Fruit fly (Drosophila melanogaster) whole organism, embryonic: ENCODE results near the gene Ugt316A1.

ENCODE experiments used
- Bdp1 ChIP-seq: fragments of 200-800 bp; sonication (Bioruptor generic); optimal IDR thresholded peaks from 3 replicates; lab custom pipeline; 2016; ENCODE audit warnings: missing biosample characterization, missing genetic modification characterization
- CG10321 ChIP-seq: fragments of 200-800 bp; sonication (Bioruptor generic); IDR thresholded peaks from 2 replicates; pipeline ENCODE4 v1.3.6; 2022; ENCODE audit warnings: missing biosample characterization, missing genetic modification characterization
- CG10366 ChIP-seq: fragments of 200-800 bp; sonication (Bioruptor generic); IDR thresholded peaks from 2 replicates; pipeline ENCODE4 v1.3.6; 2022; ENCODE audit warnings: missing biosample characterization, missing genetic modification characterization
- CG10959 ChIP-seq: fragments of 200-800 bp; sonication (Bioruptor generic); IDR thresholded peaks from 2 replicates; pipeline ENCODE4 v1.3.6; 2022; ENCODE audit warnings: missing biosample characterization, missing genetic modification characterization
- CG11504 ChIP-seq: fragments of 200-800 bp; sonication (Bioruptor generic); optimal IDR thresholded peaks from 3 replicates; lab custom pipeline; 2019; ENCODE audit warnings: missing biosample characterization, mild to moderate bottlenecking, missing genetic modification characterization, moderate library complexity
- CG13296 ChIP-seq: fragments of 200-800 bp; sonication (Bioruptor generic); optimal IDR thresholded peaks from 3 replicates; lab custom pipeline; 2018; ENCODE audit warnings: missing biosample characterization, mild to moderate bottlenecking, missing genetic modification characterization
- CG14014 ChIP-seq: fragments of 200-800 bp; sonication (Bioruptor generic); IDR thresholded peaks from 2 replicates; pipeline ENCODE4 v1.3.6; 2022; ENCODE audit warnings: missing biosample characterization, missing genetic modification characterization
- CG14050 ChIP-seq: fragments of 200-800 bp; sonication (Bioruptor generic); IDR thresholded peaks from 3 replicates; pipeline ENCODE4 v1.3.6; 2022; ENCODE audit warnings: missing biosample characterization, missing genetic modification characterization
- CG14965 ChIP-seq: fragments of 200-800 bp; sonication (Bioruptor generic); optimal IDR thresholded peaks from 2 replicates; lab custom pipeline; 2016; ENCODE audit warnings: missing biosample characterization, missing genetic modification characterization, borderline replicate concordance
- CG15696 ChIP-seq: fragments of 200-800 bp; sonication (Bioruptor generic); optimal IDR thresholded peaks from 2 replicates; lab custom pipeline; 2019; ENCODE audit warnings: missing biosample characterization, mild to moderate bottlenecking, missing genetic modification characterization, moderate library complexity
- CG16863 ChIP-seq: fragments of 200-800 bp; sonication (Bioruptor generic); optimal IDR thresholded peaks from 3 replicates; lab custom pipeline; 2016; ENCODE audit warnings: missing biosample characterization, missing genetic modification characterization
- CG17612 ChIP-seq: fragments of 200-800 bp; sonication (Bioruptor generic); IDR thresholded peaks from 2 replicates; pipeline ENCODE4 v1.3.6; 2022; ENCODE audit warnings: missing biosample characterization, missing genetic modification characterization
- CG18619 ChIP-seq: fragments of 200-800 bp; sonication (Bioruptor generic); optimal IDR thresholded peaks from 3 replicates; lab custom pipeline; 2017; ENCODE audit warnings: missing biosample characterization, mild to moderate bottlenecking, missing genetic modification characterization
- CG18764 ChIP-seq: fragments of 200-800 bp; sonication (Bioruptor generic); optimal IDR thresholded peaks from 3 replicates; lab custom pipeline; 2016; ENCODE audit warnings: missing biosample characterization, missing genetic modification characterization
- CG2889 ChIP-seq: fragments of 200-800 bp; sonication (Bioruptor generic); IDR thresholded peaks from 3 replicates; pipeline ENCODE4 v1.3.6; 2022; ENCODE audit warnings: missing biosample characterization, missing genetic modification characterization
- CG31388 ChIP-seq: fragments of 200-800 bp; sonication (Bioruptor generic); optimal IDR thresholded peaks from 2 replicates; lab custom pipeline; 2016; ENCODE audit warnings: missing biosample characterization, missing genetic modification characterization
- CG34224 ChIP-seq: fragments of 200-800 bp; sonication (Bioruptor generic); IDR thresholded peaks from 3 replicates; pipeline ENCODE4 v1.3.6; 2022; ENCODE audit warnings: missing biosample characterization, missing genetic modification characterization; ENCODE audit not compliant: partially characterized antibody
- CG34376 ChIP-seq: fragments of 200-800 bp; sonication (Bioruptor generic); optimal IDR thresholded peaks from 2 replicates; lab custom pipeline; 2018; ENCODE audit warnings: missing biosample characterization, mild to moderate bottlenecking, missing genetic modification characterization
- CG3847 ChIP-seq: fragments of 200-800 bp; sonication (Bioruptor generic); IDR thresholded peaks from 2 replicates; pipeline ENCODE4 v1.3.6; 2022; ENCODE audit warnings: missing biosample characterization, missing genetic modification characterization
- CG3995 ChIP-seq: fragments of 200-800 bp; sonication (Bioruptor generic); optimal IDR thresholded peaks from 3 replicates; lab custom pipeline; 2016; ENCODE audit warnings: missing biosample characterization, missing genetic modification characterization
- CG4404 ChIP-seq: fragments of 200-800 bp; sonication (Bioruptor generic); IDR thresholded peaks from 2 replicates; pipeline ENCODE4 v1.3.6; 2022; ENCODE audit warnings: missing biosample characterization, missing genetic modification characterization
- CG4617 ChIP-seq: fragments of 200-800 bp; sonication (Bioruptor generic); optimal IDR thresholded peaks from 3 replicates; lab custom pipeline; 2016; ENCODE audit warnings: missing biosample characterization, missing genetic modification characterization, borderline replicate concordance
- CG6683 ChIP-seq: fragments of 200-800 bp; sonication (Bioruptor generic); optimal IDR thresholded peaks from 2 replicates; lab custom pipeline; 2017; ENCODE audit warnings: missing biosample characterization, mild to moderate bottlenecking, missing genetic modification characterization, missing genetic modification reagents
- CG9876 ChIP-seq: fragments of 200-800 bp; sonication (Bioruptor generic); optimal IDR thresholded peaks from 2 replicates; lab custom pipeline; 2016; ENCODE audit warnings: missing biosample characterization, missing genetic modification characterization
- CTCF ChIP-seq: fragments of 200-800 bp; sonication (Bioruptor generic); optimal IDR thresholded peaks from 2 replicates; lab custom pipeline; 2017; ENCODE audit warnings: missing biosample characterization, mild to moderate bottlenecking, missing genetic modification characterization, moderate library complexity
- Doc2 ChIP-seq: fragments of 200-800 bp; sonication (Bioruptor generic); IDR thresholded peaks from 2 replicates; pipeline ENCODE4 v1.3.6; 2022; ENCODE audit warnings: missing biosample characterization, missing genetic modification characterization
- Dp ChIP-seq: fragments of 200-800 bp; sonication (Bioruptor generic); optimal IDR thresholded peaks from 2 replicates; lab custom pipeline; 2018; ENCODE audit warnings: missing biosample characterization, mild to moderate bottlenecking, missing genetic modification characterization, moderate library complexity
- Ets65A ChIP-seq: fragments of 200-800 bp; sonication (Bioruptor generic); peaks from one replicate; lab custom pipeline; 2016; ENCODE audit warnings: missing biosample characterization, missing genetic modification characterization
- HHEX ChIP-seq: fragments of 200-800 bp; sonication (Bioruptor generic); optimal IDR thresholded peaks from 3 replicates; lab custom pipeline; 2017; ENCODE audit warnings: missing biosample characterization, mild to moderate bottlenecking, missing genetic modification characterization, missing genetic modification reagents
- Hmr ChIP-seq: fragments of 200-800 bp; sonication (Bioruptor generic); optimal IDR thresholded peaks from 3 replicates; lab custom pipeline; 2017; ENCODE audit warnings: mild to moderate bottlenecking, missing biosample characterization, missing genetic modification reagents, missing genetic modification characterization
- Hmx ChIP-seq: fragments of 200-800 bp; sonication (Bioruptor generic); optimal IDR thresholded peaks from 2 replicates; lab custom pipeline; 2016; ENCODE audit warnings: missing biosample characterization, missing genetic modification characterization
- Hr3 ChIP-seq: fragments of 200-800 bp; sonication (Bioruptor generic); optimal IDR thresholded peaks from 3 replicates; lab custom pipeline; 2016; ENCODE audit warnings: missing biosample characterization, missing genetic modification characterization
- Hr51 ChIP-seq, 2 experiments: fragments of 200-800 bp; sonication (Bioruptor generic); optimal IDR thresholded peaks; 2 replicates in 1 of 2; 3 replicates in 1 of 2; lab custom pipeline; 2016 to 2018; ENCODE audit warnings: missing biosample characterization in 2 of 2, missing genetic modification characterization in 2 of 2, mild to moderate bottlenecking in 1 of 2, moderate library complexity in 1 of 2
- Mes4 ChIP-seq: fragments of 200-800 bp; sonication (Bioruptor generic); optimal IDR thresholded peaks from 2 replicates; lab custom pipeline; 2016; ENCODE audit warnings: missing biosample characterization, missing genetic modification characterization
- NfI ChIP-seq: fragments of 200-800 bp; sonication (Bioruptor generic); optimal IDR thresholded peaks from 3 replicates; lab custom pipeline; 2018; ENCODE audit warnings: missing biosample characterization, mild to moderate bottlenecking, missing genetic modification characterization, moderate library complexity
- Oli ChIP-seq: fragments of 200-800 bp; sonication (Bioruptor generic); optimal IDR thresholded peaks from 2 replicates; lab custom pipeline; 2018; ENCODE audit warnings: missing biosample characterization, mild to moderate bottlenecking, missing genetic modification characterization, moderate library complexity
- az2 ChIP-seq: fragments of 200-800 bp; sonication (Bioruptor generic); optimal IDR thresholded peaks from 3 replicates; lab custom pipeline; 2016; ENCODE audit warnings: missing biosample characterization, missing genetic modification characterization
- bcd ChIP-seq: fragments of 200-800 bp; sonication (Bioruptor generic); optimal IDR thresholded peaks from 2 replicates; lab custom pipeline; 2017; ENCODE audit warnings: missing biosample characterization, mild to moderate bottlenecking, missing genetic modification characterization
- br ChIP-seq: fragments of >200 bp; optimal IDR thresholded peaks from 2 replicates; lab custom pipeline; 2017
- btn ChIP-seq: fragments of 200-800 bp; sonication (Bioruptor generic); optimal IDR thresholded peaks from 2 replicates; lab custom pipeline; 2016; ENCODE audit warnings: missing biosample characterization, missing genetic modification characterization
- dimm ChIP-seq: fragments of 200-800 bp; sonication (Bioruptor generic); IDR thresholded peaks from 2 replicates; pipeline ENCODE4 v1.3.6; 2022; ENCODE audit warnings: missing biosample characterization, missing genetic modification characterization
- disco-r ChIP-seq: fragments of 200-800 bp; sonication (Bioruptor generic); optimal IDR thresholded peaks from 2 replicates; lab custom pipeline; 2016; ENCODE audit warnings: missing biosample characterization, missing genetic modification characterization
- emc ChIP-seq: fragments of 200-800 bp; sonication (Bioruptor generic); optimal IDR thresholded peaks from 2 replicates; lab custom pipeline; 2016; ENCODE audit warnings: missing biosample characterization, missing genetic modification characterization
- eve ChIP-seq, 2 experiments: fragments of >200 bp; optimal IDR thresholded peaks; 2 replicates each; lab custom pipeline; 2017; ENCODE audit warnings: missing biosample characterization in 2 of 2, missing genetic modification characterization in 2 of 2
- gem ChIP-seq: fragments of 200-800 bp; sonication (Bioruptor generic); optimal IDR thresholded peaks from 2 replicates; lab custom pipeline; 2019; ENCODE audit warnings: missing biosample characterization, mild to moderate bottlenecking, missing genetic modification characterization, moderate library complexity
- kah ChIP-seq: fragments of 200-800 bp; sonication (Bioruptor generic); optimal IDR thresholded peaks from 2 replicates; lab custom pipeline; 2018; ENCODE audit warnings: missing biosample characterization, mild to moderate bottlenecking, missing genetic modification characterization
- mirr ChIP-seq: fragments of 200-800 bp; sonication (Bioruptor generic); optimal IDR thresholded peaks from 3 replicates; lab custom pipeline; 2018; ENCODE audit warnings: missing biosample characterization, mild to moderate bottlenecking, missing genetic modification characterization
- salm ChIP-seq: fragments of 200-800 bp; sonication (Bioruptor generic); optimal IDR thresholded peaks from 2 replicates; lab custom pipeline; 2018; ENCODE audit warnings: missing biosample characterization, mild to moderate bottlenecking, missing genetic modification characterization
- sens ChIP-seq: fragments of 200-800 bp; sonication (Bioruptor generic); peaks from one replicate; lab custom pipeline; 2016; ENCODE audit warnings: missing biosample characterization, missing genetic modification characterization
- stwl ChIP-seq: fragments of 200-800 bp; sonication (Bioruptor generic); optimal IDR thresholded peaks from 3 replicates; lab custom pipeline; 2018; ENCODE audit warnings: missing biosample characterization, mild to moderate bottlenecking, missing genetic modification characterization, moderate library complexity
- wek ChIP-seq: fragments of 200-800 bp; sonication (Bioruptor generic); optimal IDR thresholded peaks from 3 replicates; lab custom pipeline; 2018; ENCODE audit warnings: missing biosample characterization, mild to moderate bottlenecking, missing genetic modification characterization, moderate library complexity
- zen ChIP-seq: fragments of 200-800 bp; sonication (Bioruptor generic); optimal IDR thresholded peaks from 3 replicates; lab custom pipeline; 2018; ENCODE audit warnings: missing biosample characterization, mild to moderate bottlenecking, missing genetic modification characterization, moderate library complexity

Gene Ugt316A1

dm6 chr3L:19042501-19042900 is 20.1 kb downstream of the Ugt316A1 start (continued):
- peak; percentile 91 for TF ChIP-seq CG11504 (tag; lab: Kevin White, UChicago)
- peak; percentile 81 for TF ChIP-seq Hr3 (GFP tag; lab: Kevin White, UChicago)
- no peak for TF ChIP-seq br
- no peak for TF ChIP-seq CG3995 (GFP tag; lab: Kevin White, UChicago)
- peak; percentile 5 for TF ChIP-seq btn (GFP tag; lab: Kevin White, UChicago)
- TF ChIP-seq CG10959 (GFP tag; lab: Robert Waterston, UW) = peak; percentile 75; the same call in 1 of the 2 replicates
- peak; percentile 61 for TF ChIP-seq CG6683
- no peak for TF ChIP-seq Hmx
- TF ChIP-seq CG16863 (GFP tag; lab: Kevin White, UChicago) = no peak
- TF ChIP-seq CG14050 = peak; percentile 31; the same call in 1 of the 3 replicates
- peak; percentile 93 for TF ChIP-seq sens (GFP tag; lab: Kevin White, UChicago)
- TF ChIP-seq bcd (GFP tag; lab: Kevin White, UChicago) = peak; percentile 81
- peak; percentile 96 for TF ChIP-seq zen (tag; lab: Kevin White, UChicago)
- no peak for TF ChIP-seq wek
- peak; percentile 6 for TF ChIP-seq Mes4 (GFP tag; lab: Kevin White, UChicago)
- no peak for TF ChIP-seq CG10321 (GFP tag; lab: Robert Waterston, UW)
- TF ChIP-seq CTCF = peak; percentile 10
- no peak for TF ChIP-seq CG34224
- TF ChIP-seq CG34376 = no peak
- peak; percentile 24 for TF ChIP-seq CG31388 (GFP tag; lab: Kevin White, UChicago)
- peak; percentile 97 for TF ChIP-seq CG15696 (tag; lab: Kevin White, UChicago)
- TF ChIP-seq emc (GFP tag; lab: Kevin White, UChicago) = no peak
- TF ChIP-seq az2 = peak; percentile 76
- 0 out of 2 replicates have a peak, but pooled peaks have one; percentile 15 for TF ChIP-seq CG17612 (GFP tag; lab: Robert Waterston, UW)
- no peak for TF ChIP-seq Doc2 (GFP tag; lab: Robert Waterston, UW)
- TF ChIP-seq CG3847 = peak; percentile 43; the same call in 1 of the 2 replicates
- TF ChIP-seq salm = peak; percentile 77
- TF ChIP-seq mirr (GFP tag; lab: Kevin White, UChicago) = no peak
- no peak for TF ChIP-seq CG9876 (GFP tag; lab: Kevin White, UChicago)
- TF ChIP-seq gem (tag; lab: Kevin White, UChicago) = peak; percentile 95
- TF ChIP-seq eve (GFP tag; optimal IDR thresholded peaks at IDR 0.05; lab: Kevin White, UChicago) = peak; percentile 6 to 94
- TF ChIP-seq Dp = no peak
- TF ChIP-seq NfI (GFP tag; lab: Kevin White, UChicago) = peak; percentile 60
- TF ChIP-seq CG18764 (GFP tag; lab: Kevin White, UChicago) = peak; percentile 61
- peak; percentile 34; the same call in 1 of the 2 replicates for TF ChIP-seq CG14014 (GFP tag; lab: Robert Waterston, UW)
- peak; percentile 16 to 89 for TF ChIP-seq Hr51 (GFP tag; optimal IDR thresholded peaks at IDR 0.05; lab: Kevin White, UChicago)
- peak; percentile 22 for TF ChIP-seq CG4617 (GFP tag; lab: Kevin White, UChicago)
- no peak for TF ChIP-seq CG14965
- peak; percentile 90 for TF ChIP-seq Oli (tag; lab: Kevin White, UChicago)
- TF ChIP-seq CG13296 (GFP tag; lab: Kevin White, UChicago) = peak; percentile 52
- TF ChIP-seq Hmr (GFP tag; lab: Kevin White, UChicago) = peak; percentile 59
- TF ChIP-seq stwl = peak; percentile 54
- peak; percentile 46 for TF ChIP-seq CG10366
- peak; percentile 58 for TF ChIP-seq kah
- peak; percentile 68 for TF ChIP-seq HHEX (GFP tag; lab: Kevin White, UChicago)
- no peak for TF ChIP-seq disco-r (GFP tag; lab: Kevin White, UChicago)
- peak; percentile 90 for TF ChIP-seq CG4404 (GFP tag; lab: Robert Waterston, UW)
- peak; percentile 50; the same call in 1 of the 3 replicates for TF ChIP-seq CG2889
- no peak for TF ChIP-seq dimm (GFP tag; lab: Robert Waterston, UW)
- peak; percentile 60 for TF ChIP-seq CG18619
- peak; percentile 53 for TF ChIP-seq Ets65A (GFP tag; lab: Kevin White, UChicago)
- TF ChIP-seq Bdp1 (GFP tag; lab: Kevin White, UChicago) = no peak
